Worm (Caenorhabditis elegans): ENCODE results near the gene pals-18.
"Not testable (repeated sequence)": the region's sequence is repeated elsewhere in the genome, so short reads cannot be mapped to it uniquely, and the experiment has no call there.

DNA sequence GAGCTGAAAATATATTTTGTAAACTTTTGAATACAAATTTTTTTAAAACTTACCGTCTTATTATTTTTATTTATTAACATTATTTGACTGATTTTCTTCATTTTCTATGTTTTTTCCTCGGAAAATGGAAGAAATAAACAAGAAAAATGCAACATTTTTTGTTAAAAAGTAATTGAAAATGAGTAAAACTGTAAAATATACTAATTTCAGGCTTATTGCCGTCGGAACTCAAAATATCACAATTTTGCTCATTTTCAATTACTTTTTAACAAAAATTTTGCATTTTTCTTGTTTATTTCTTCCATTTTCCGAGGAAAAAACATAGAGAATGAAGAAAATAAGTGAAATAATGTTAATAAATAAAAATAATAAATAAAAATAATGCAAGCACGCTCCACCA is 27.7 kb upstream of the pals-18 start, which contains the start of gene Y82E9BR.10:
- not testable (repeated sequence) for TF ChIP-seq flt-1 (GFP tag; IDR thresholded peaks at IDR 0.05); scrt-1 (GFP tag; IDR thresholded peaks at IDR 0.05); tra-4 (tag; optimal IDR thresholded peaks at IDR 0.05); ama-1 (optimal IDR thresholded peaks at IDR 0.05); B0310.2 (tag; optimal IDR thresholded peaks at IDR 0.05); ets-7 (tag; optimal IDR thresholded peaks at IDR 0.05); pes-1 (GFP tag; IDR thresholded peaks at IDR 0.05); ceh-13 (GFP tag; optimal IDR thresholded peaks at IDR 0.05); hmg-4 (GFP tag; optimal IDR thresholded peaks at IDR 0.05); F13C5.2 (tag; optimal IDR thresholded peaks at IDR 0.05); sea-1 (GFP tag; conservative IDR thresholded peaks at IDR 0.05); ceh-36 (tag; optimal IDR thresholded peaks at IDR 0.05); hnd-1 (tag; optimal IDR thresholded peaks at IDR 0.05); aly-1 (tag; optimal IDR thresholded peaks at IDR 0.05)
